Worm (Caenorhabditis elegans) whole organism, mixed stage, embryonic: ENCODE data around the gene C33F10.12.

Experiments
- drap-1 ChIP-seq: fragments of 200-800 bp; sonication (Bioruptor generic); optimal IDR thresholded peaks from 3 replicates; lab custom pipeline; 2018; ENCODE audit warnings: mild to moderate bottlenecking, missing genetic modification characterization, missing compliant biosample characterization
- elt-3 ChIP-seq: fragments of 150-350 bp; optimal IDR thresholded peaks from 2 replicates; lab custom pipeline; 2014; ENCODE audit warnings: missing biosample characterization, missing genetic modification characterization
- lsy-2 ChIP-seq: fragments of 150-350 bp; optimal IDR thresholded peaks from 2 replicates; lab custom pipeline; 2014; ENCODE audit warnings: missing biosample characterization, missing genetic modification characterization
- mab-5 ChIP-seq: fragments of 150-350 bp; optimal IDR thresholded peaks from 2 replicates; lab custom pipeline; 2014; ENCODE audit warnings: missing biosample characterization, missing genetic modification characterization
- nhr-12 ChIP-seq: fragments of 150-350 bp; optimal IDR thresholded peaks from 2 replicates; lab custom pipeline; 2014; ENCODE audit warnings: missing biosample characterization, missing genetic modification characterization
- pha-4 ChIP-seq: fragments of 150-350 bp; optimal IDR thresholded peaks from 2 replicates; lab custom pipeline; 2018; ENCODE audit warnings: missing biosample characterization, missing genetic modification reagents, missing genetic modification characterization
- sem-2 ChIP-seq: fragments of 200-800 bp; sonication (Bioruptor generic); optimal IDR thresholded peaks from 2 replicates; lab custom pipeline; 2018; ENCODE audit warnings: mild to moderate bottlenecking, missing genetic modification characterization, missing compliant biosample characterization
- unc-62 ChIP-seq: fragments of 150-350 bp; optimal IDR thresholded peaks from 2 replicates; lab custom pipeline; 2014; ENCODE audit warnings: missing biosample characterization, missing genetic modification reagents, missing genetic modification characterization

- no peak for TF ChIP-seq nhr-12
- TF ChIP-seq drap-1 (GFP tag; lab: Kevin White, UChicago): no peak
- TF ChIP-seq unc-62: no peak
- no peak for TF ChIP-seq elt-3 (tag; lab: Kevin White, UChicago)
- TF ChIP-seq sem-2: no peak
- TF ChIP-seq pha-4: no peak
- TF ChIP-seq mab-5: no peak
- TF ChIP-seq lsy-2 (tag; lab: Kevin White, UChicago): no peak
Observed at ce11 chrII:4874335-4874861, 36.8 kb upstream of the C33F10.12 start, which contains the start of gene F11G11.15.
